Worm (Caenorhabditis elegans) whole organism, L4 larva: Measurements from ENCODE around the gene ehbp-1.

Source experiments
- F26F4.8 ChIP-seq: fragments of 200-800 bp; sonication (Bioruptor generic); conservative IDR thresholded peaks from 2 replicates; pipeline ENCODE4 v1.3.6; 2022; ENCODE audit warnings: missing genetic modification characterization, missing compliant biosample characterization
- F37D6.2 ChIP-seq: sonication (generic microtip); optimal IDR thresholded peaks from 2 replicates; lab custom pipeline; 2016; ENCODE audit warnings: mild to moderate bottlenecking, missing genetic modification characterization, missing compliant biosample characterization
- F44E2.7 ChIP-seq: fragments of 200-800 bp; sonication (Bioruptor generic); IDR thresholded peaks from 2 replicates; pipeline ENCODE4 v2.1.2; 2022; ENCODE audit warnings: missing genetic modification characterization, missing compliant biosample characterization
- R02D3.7 ChIP-seq: fragments of 150-350 bp; sonication (generic microtip); optimal IDR thresholded peaks from 3 replicates; lab custom pipeline; 2014; ENCODE audit warnings: missing biosample characterization, missing genetic modification characterization
- T20F7.1 ChIP-seq: fragments of 200-800 bp; sonication (Bioruptor generic); optimal IDR thresholded peaks from 2 replicates; lab custom pipeline; 2018; ENCODE audit warnings: mild to moderate bottlenecking, missing genetic modification characterization, missing compliant biosample characterization
- Y48G9A.11 ChIP-seq: fragments of 200-800 bp; sonication (Bioruptor generic); IDR thresholded peaks from 2 replicates; pipeline ENCODE4 v1.3.6; 2022; ENCODE audit warnings: missing genetic modification reagents, missing genetic modification characterization, missing compliant biosample characterization
- Y75B8A.6 ChIP-seq: fragments of 200-800 bp; sonication (Bioruptor generic); IDR thresholded peaks from 2 replicates; pipeline ENCODE4 v1.3.6; 2022; ENCODE audit warnings: missing genetic modification reagents, missing genetic modification characterization, missing compliant biosample characterization
- ZK337.2 ChIP-seq: fragments of 200-800 bp; sonication (Bioruptor generic); IDR thresholded peaks from 2 replicates; pipeline ENCODE4 v1.3.6; 2022; ENCODE audit warnings: missing genetic modification reagents, missing genetic modification characterization, missing compliant biosample characterization
- arid-1 ChIP-seq: fragments of 200-800 bp; sonication (Bioruptor generic); conservative IDR thresholded peaks from 2 replicates; pipeline ENCODE4 v1.3.6; 2022; ENCODE audit warnings: missing genetic modification reagents, missing genetic modification characterization, missing compliant biosample characterization
- ceh-20 ChIP-seq: fragments of 200-800 bp; sonication (Bioruptor generic); IDR thresholded peaks from 2 replicates; pipeline ENCODE4 v1.3.6; 2022; ENCODE audit warnings: missing genetic modification reagents, missing genetic modification characterization, missing compliant biosample characterization
- ceh-28 ChIP-seq: fragments of 150-350 bp; optimal IDR thresholded peaks from 2 replicates; lab custom pipeline; 2014; ENCODE audit warnings: missing biosample characterization, missing genetic modification reagents, missing genetic modification characterization
- ceh-44 ChIP-seq: fragments of 200-800 bp; sonication (Bioruptor generic); IDR thresholded peaks from 2 replicates; pipeline ENCODE4 v1.3.6; 2022; ENCODE audit warnings: missing genetic modification reagents, missing genetic modification characterization, missing compliant biosample characterization
- ces-1 ChIP-seq: fragments of 150-350 bp; sonication (generic microtip); optimal IDR thresholded peaks from 4 replicates; lab custom pipeline; 2014; ENCODE audit warnings: missing biosample characterization, missing genetic modification reagents, missing genetic modification characterization
- daf-16 ChIP-seq, 3 experiments: sonication (generic microtip); optimal IDR thresholded peaks; 2 replicates each; lab custom pipeline; 2016 to 2017; ENCODE audit warnings: missing genetic modification characterization in 3 of 3, missing genetic modification reagents in 3 of 3, mild to moderate bottlenecking in 2 of 3, missing compliant biosample characterization in 2 of 3, missing biosample characterization in 1 of 3, moderate library complexity in 1 of 3
- dmd-6 ChIP-seq: fragments of 200-800 bp; sonication (Bioruptor generic); IDR thresholded peaks from 2 replicates; pipeline ENCODE4 v1.3.6; 2022; ENCODE audit warnings: missing genetic modification reagents, missing genetic modification characterization, missing compliant biosample characterization
- dpl-1 ChIP-seq: fragments of 150-350 bp; optimal IDR thresholded peaks from 2 replicates; lab custom pipeline; 2014; ENCODE audit warnings: missing biosample characterization, missing genetic modification reagents, missing genetic modification characterization
- egl-27 ChIP-seq: sonication (generic microtip); optimal IDR thresholded peaks from 3 replicates; lab custom pipeline; 2017; ENCODE audit warnings: missing biosample characterization, missing genetic modification reagents, missing genetic modification characterization
- fkh-10 ChIP-seq: fragments of 150-350 bp; optimal IDR thresholded peaks from 2 replicates; lab custom pipeline; 2014; ENCODE audit warnings: missing biosample characterization, missing genetic modification reagents, missing genetic modification characterization
- hif-1 ChIP-seq, 2 experiments: sonication (generic microtip); optimal IDR thresholded peaks; 2 replicates each; lab custom pipeline; 2016 to 2017; ENCODE audit warnings: missing compliant biosample characterization in 2 of 2, missing genetic modification characterization in 2 of 2, missing genetic modification reagents in 2 of 2, missing genotype in 2 of 2, mild to moderate bottlenecking in 1 of 2
- hlh-11 ChIP-seq: fragments of 200-800 bp; sonication (Bioruptor generic); optimal IDR thresholded peaks from 2 replicates; lab custom pipeline; 2018; ENCODE audit warnings: mild to moderate bottlenecking, missing genetic modification characterization, missing compliant biosample characterization
- hlh-30 ChIP-seq: sonication (generic microtip); optimal IDR thresholded peaks from 2 replicates; lab custom pipeline; 2017; ENCODE audit warnings: antibody characterized with exemption, mild to moderate bottlenecking, missing genetic modification characterization, missing compliant biosample characterization; ENCODE audit not compliant: insufficient read depth
- jun-1 ChIP-seq: fragments of 150-350 bp; optimal IDR thresholded peaks from 2 replicates; lab custom pipeline; 2014; ENCODE audit warnings: missing biosample characterization, missing genetic modification reagents, missing genetic modification characterization
- lin-1 ChIP-seq: fragments of 200-800 bp; sonication (Bioruptor generic); IDR thresholded peaks from 2 replicates; pipeline ENCODE4 v1.3.6; 2022; ENCODE audit warnings: missing genetic modification reagents, missing genetic modification characterization, missing compliant biosample characterization
- lin-13 ChIP-seq: fragments of 150-350 bp; optimal IDR thresholded peaks from 2 replicates; lab custom pipeline; 2014; ENCODE audit warnings: missing biosample characterization, missing genetic modification reagents, missing genetic modification characterization
- lin-15B ChIP-seq: fragments of 150-350 bp; sonication (generic microtip); optimal IDR thresholded peaks from 3 replicates; lab custom pipeline; 2014; ENCODE audit warnings: missing biosample characterization, missing genetic modification characterization
- lin-29 ChIP-seq: fragments of 200-800 bp; sonication (Bioruptor generic); IDR thresholded peaks from 2 replicates; pipeline ENCODE4 v1.3.6; 2022; ENCODE audit warnings: missing genetic modification reagents, missing genetic modification characterization, missing compliant biosample characterization
- lin-38 ChIP-seq: fragments of 200-800 bp; sonication (Bioruptor generic); IDR thresholded peaks from 2 replicates; pipeline ENCODE4 v1.3.6; 2022; ENCODE audit warnings: missing genetic modification reagents, missing genetic modification characterization, missing compliant biosample characterization
- lsy-2 ChIP-seq, 2 experiments: fragments of 150-350 bp in 1 of 2; sonication (generic microtip) in 1 of 2; optimal IDR thresholded peaks; 2 replicates each; lab custom pipeline; 2014 to 2017; ENCODE audit warnings: missing biosample characterization in 2 of 2, missing genetic modification characterization in 2 of 2
- mdl-1 ChIP-seq, 2 experiments: fragments of 150-350 bp in 1 of 2; sonication (generic microtip) in 1 of 2; optimal IDR thresholded peaks; 2 replicates each; lab custom pipeline; 2014 to 2017; ENCODE audit warnings: missing biosample characterization in 2 of 2, missing genetic modification characterization in 2 of 2
- mes-2 ChIP-seq: sonication (generic microtip); optimal IDR thresholded peaks from 2 replicates; lab custom pipeline; 2016; ENCODE audit warnings: missing genotype, mild to moderate bottlenecking, missing genetic modification characterization, missing compliant biosample characterization; ENCODE audit not compliant: poor library complexity, severe bottlenecking
- mxl-2 ChIP-seq: fragments of 200-800 bp; sonication (Bioruptor generic); conservative IDR thresholded peaks from 2 replicates; pipeline ENCODE4 v1.3.6; 2022; ENCODE audit warnings: missing genetic modification reagents, missing genetic modification characterization, missing compliant biosample characterization
- nhr-10 ChIP-seq: fragments of 150-350 bp; optimal IDR thresholded peaks from 2 replicates; lab custom pipeline; 2014; ENCODE audit warnings: missing biosample characterization, missing genetic modification characterization
- nhr-237 ChIP-seq: sonication (generic microtip); optimal IDR thresholded peaks from 2 replicates; lab custom pipeline; 2017; ENCODE audit warnings: missing biosample characterization, missing genetic modification characterization
- nhr-48 ChIP-seq: sonication (generic microtip); optimal IDR thresholded peaks from 2 replicates; lab custom pipeline; 2016; ENCODE audit warnings: mild to moderate bottlenecking, missing genetic modification characterization, missing compliant biosample characterization
- nhr-76 ChIP-seq: fragments of 150-350 bp; optimal IDR thresholded peaks from 2 replicates; lab custom pipeline; 2014; ENCODE audit warnings: missing biosample characterization, missing genetic modification characterization
- pqm-1 ChIP-seq: sonication (generic microtip); optimal IDR thresholded peaks from 2 replicates; lab custom pipeline; 2017; ENCODE audit warnings: missing biosample characterization, missing genetic modification characterization
- sdz-12 ChIP-seq: fragments of 200-800 bp; sonication (Bioruptor generic); optimal IDR thresholded peaks from 2 replicates; lab custom pipeline; 2018; ENCODE audit warnings: mild to moderate bottlenecking, missing genetic modification characterization, missing compliant biosample characterization
- snpc-1.2 ChIP-seq: fragments of 200-800 bp; sonication (Bioruptor generic); IDR thresholded peaks from 2 replicates; pipeline ENCODE4 v1.3.6; 2022; ENCODE audit warnings: missing genetic modification reagents, missing genetic modification characterization, missing compliant biosample characterization
- spr-1 ChIP-seq: sonication (generic microtip); optimal IDR thresholded peaks from 2 replicates; lab custom pipeline; 2016; ENCODE audit warnings: mild to moderate bottlenecking, missing genetic modification characterization, missing compliant biosample characterization
- tra-1 ChIP-seq: fragments of 200-800 bp; sonication (Bioruptor generic); IDR thresholded peaks from 2 replicates; pipeline ENCODE4 v1.3.6; 2022; ENCODE audit warnings: missing genetic modification reagents, missing genetic modification characterization, missing compliant biosample characterization
- unc-130 ChIP-seq: sonication (generic microtip); optimal IDR thresholded peaks from 2 replicates; lab custom pipeline; 2016; ENCODE audit warnings: missing genetic modification reagents, missing genetic modification characterization, missing compliant biosample characterization
- unc-39 ChIP-seq: sonication (generic microtip); optimal IDR thresholded peaks from 2 replicates; lab custom pipeline; 2017; ENCODE audit warnings: missing biosample characterization, missing genetic modification characterization
- unc-62 ChIP-seq, 3 experiments: fragments of 150-350 bp in 1 of 3; sonication (generic microtip); optimal IDR thresholded peaks in 2 of 3; peaks in 1 of 3; 1 replicate in 1 of 3; 2 replicates in 2 of 3; lab custom pipeline; 2014 to 2017; ENCODE audit warnings: missing biosample characterization in 3 of 3, missing genetic modification characterization in 3 of 3, missing genetic modification reagents in 3 of 3, missing genotype in 1 of 3
- vab-7 ChIP-seq: fragments of 200-800 bp; sonication (Bioruptor generic); IDR thresholded peaks from 2 replicates; pipeline ENCODE4 v1.3.6; 2022; ENCODE audit warnings: missing genetic modification reagents, missing genetic modification characterization, missing compliant biosample characterization

ehbp-1 gene

DNA sequence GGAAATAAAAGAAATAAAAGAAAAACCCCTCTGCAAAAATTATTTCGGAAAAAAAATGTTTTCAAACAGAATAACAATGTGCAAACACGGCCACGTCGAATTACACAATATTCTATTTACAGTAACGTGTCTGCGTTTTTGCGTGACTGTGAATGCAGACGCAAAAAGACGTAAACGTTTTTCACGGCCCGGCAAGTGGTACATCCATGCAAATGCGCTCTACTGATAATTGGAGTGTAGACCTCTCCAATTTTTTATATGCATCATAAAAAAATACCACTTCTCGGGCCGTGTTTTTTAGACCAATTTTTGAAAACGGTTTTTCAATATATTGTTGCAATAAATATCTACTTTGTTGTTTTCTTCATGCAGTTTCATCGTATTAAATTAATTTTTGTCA lies 985 bp upstream of the ehbp-1 start, which contains the start of gene nstp-10 (continued):
- TF ChIP-seq Y48G9A.11 (GFP tag; lab: Robert Waterston, UW) (peak; percentile 83), mes-2 (tag; lab: Kevin White, UChicago) (peak; percentile 78), arid-1 (GFP tag; lab: Robert Waterston, UW) (0 out of 2 replicates have a peak, but pooled peaks have one; percentile 33), ceh-44 (peak; percentile 91), jun-1 (no peak), ZK337.2 (GFP tag; lab: Robert Waterston, UW) (peak; percentile 44; the same call in 1 of the 2 replicates), dmd-6 (GFP tag; lab: Robert Waterston, UW) (peak; percentile 9; the same call in 1 of the 2 replicates), dpl-1 (peak; percentile 42), Y75B8A.6 (GFP tag; lab: Robert Waterston, UW) (no peak), lin-29 (GFP tag; lab: Robert Waterston, UW) (no peak), vab-7 (GFP tag; lab: Robert Waterston, UW) (0 out of 2 replicates have a peak, but pooled peaks have one; percentile 10), tra-1 (GFP tag; lab: Robert Waterston, UW) (peak; percentile 55; the same call in 1 of the 2 replicates), lin-13 (GFP tag; lab: Kevin White, UChicago) (peak; percentile 34), lsy-2 (tag; optimal IDR thresholded peaks at IDR 0.05; lab: Kevin White, UChicago) (peak in 1 of 2 experiments; percentile 84), sdz-12 (GFP tag; lab: Kevin White, UChicago) (no peak), ceh-28 (tag; lab: Kevin White, UChicago) (no peak), lin-15B (tag; lab: Kevin White, UChicago) (peak; percentile 20), nhr-10 (tag; lab: Kevin White, UChicago) (no peak), lin-38 (GFP tag; lab: Robert Waterston, UW) (peak; percentile 98)

DNA sequence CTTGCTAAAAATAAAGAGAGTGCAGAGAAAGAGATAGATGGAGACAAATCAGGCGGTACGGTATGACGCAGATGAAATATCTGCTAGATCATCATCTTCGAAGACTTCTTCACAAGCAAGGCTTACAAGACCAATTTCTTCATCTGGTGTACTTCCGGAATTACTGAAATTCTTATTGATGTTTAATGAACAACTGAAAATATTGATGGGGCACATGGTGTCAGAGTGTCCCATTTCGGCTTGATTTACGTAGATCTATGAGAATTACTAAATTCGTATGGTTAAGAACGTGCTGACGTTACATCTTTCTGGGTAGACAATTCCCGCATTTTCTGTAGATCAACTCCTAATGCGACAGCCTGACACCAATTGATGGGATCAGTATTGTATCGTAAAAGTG lies 6.2 kb downstream of the ehbp-1 start:
- TF ChIP-seq daf-16 (GFP tag; optimal IDR thresholded peaks at IDR 0.05; lab: Kevin White, UChicago) (no peak), daf-16 (tag; optimal IDR thresholded peaks at IDR 0.05; lab: Kevin White, UChicago) (no peak), unc-62 (GFP tag; optimal IDR thresholded peaks at IDR 0.05 in 1 of 2; lab: Kevin White, UChicago) (peak in 1 of 2 experiments; percentile 94), unc-62 (tag; optimal IDR thresholded peaks at IDR 0.05; lab: Kevin White, UChicago) (no peak)

DNA sequence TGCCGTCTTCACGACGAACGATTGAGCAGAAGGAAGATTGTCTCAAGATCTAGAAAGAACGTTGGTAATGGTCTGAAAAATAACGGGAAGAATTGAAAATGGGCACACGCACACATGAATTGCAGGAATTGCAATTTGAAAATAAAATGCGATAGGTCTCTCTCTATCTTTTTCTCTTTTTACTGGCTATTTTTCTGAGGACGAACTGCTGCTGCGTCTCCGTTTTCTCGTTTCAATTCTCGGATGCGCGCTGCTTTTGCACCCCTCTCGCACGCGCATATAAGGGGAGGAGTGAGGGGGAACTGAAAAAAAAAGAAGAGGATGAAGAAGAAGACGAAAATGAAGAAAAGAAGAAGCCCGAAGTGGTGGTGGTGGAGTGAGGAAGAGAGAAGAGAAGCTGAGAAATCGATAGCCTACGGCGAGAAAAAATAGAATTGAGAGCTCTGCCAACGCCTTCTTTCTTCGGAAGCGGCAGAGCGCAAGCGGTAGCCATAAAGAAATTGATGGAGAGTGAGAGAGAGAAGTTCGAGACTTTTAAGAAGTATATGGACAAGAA lies 11.3 kb downstream of the ehbp-1 start, which contains the start of gene rgef-1:
Gene rgef-1 (minus strand): TSS at position 51 of the 556 bp plus-strand sequence.
- TF ChIP-seq F37D6.2 (tag; lab: Kevin White, UChicago) (peak; percentile 75), F44E2.7 (GFP tag; lab: Robert Waterston, UW) (no peak), pqm-1 (tag; lab: Kevin White, UChicago) (no peak), lsy-2 (tag; optimal IDR thresholded peaks at IDR 0.05; lab: Kevin White, UChicago) (peak; percentile 41 to 69), lin-13 (GFP tag; lab: Kevin White, UChicago) (no peak), mdl-1 (tag; optimal IDR thresholded peaks at IDR 0.05; lab: Kevin White, UChicago) (peak in 1 of 2 experiments; percentile 84), T20F7.1 (GFP tag; lab: Kevin White, UChicago) (no peak), spr-1 (tag; lab: Kevin White, UChicago) (no peak), hlh-11 (tag; lab: Kevin White, UChicago) (no peak), Y48G9A.11 (GFP tag; lab: Robert Waterston, UW) (no peak), R02D3.7 (tag; lab: Kevin White, UChicago) (no peak), nhr-76 (tag; lab: Kevin White, UChicago) (no peak), mxl-2 (GFP tag; lab: Robert Waterston, UW) (no peak), nhr-237 (no peak), nhr-48 (peak; percentile 13), unc-130 (GFP tag; lab: Kevin White, UChicago) (no peak), Y75B8A.6 (GFP tag; lab: Robert Waterston, UW) (no peak), ces-1 (GFP tag; lab: Kevin White, UChicago) (no peak), lin-1 (GFP tag; lab: Robert Waterston, UW) (no peak), dmd-6 (GFP tag; lab: Robert Waterston, UW) (0 out of 2 replicates have a peak, but pooled peaks have one; percentile 14), fkh-10 (GFP tag; lab: Kevin White, UChicago) (peak; percentile 90), snpc-1.2 (GFP tag; lab: Robert Waterston, UW) (no peak), hif-1 (tag; optimal IDR thresholded peaks at IDR 0.05; lab: Kevin White, UChicago) (peak in 1 of 2 experiments; percentile 33), egl-27 (no peak), F26F4.8 (GFP tag; lab: Robert Waterston, UW) (no peak), unc-39 (tag; lab: Kevin White, UChicago) (no peak), hlh-30 (tag; lab: Kevin White, UChicago) (peak; percentile 56), ceh-20 (GFP tag; lab: Robert Waterston, UW) (0 out of 2 replicates have a peak, but pooled peaks have one; percentile 22)
